Worm (Caenorhabditis elegans) whole organism, L2 larva: Measurements from ENCODE around the gene fbxb-21.

Experiments used
- ama-1 ChIP-seq: fragments of 150-350 bp; optimal IDR thresholded peaks from 2 replicates; lab custom pipeline; 2018; ENCODE audit warnings: inconsistent platforms
- elt-1 ChIP-seq: fragments of 150-350 bp; optimal IDR thresholded peaks from 2 replicates; lab custom pipeline; 2014; ENCODE audit warnings: missing biosample characterization, missing genetic modification characterization
- fos-1 ChIP-seq: fragments of 150-350 bp; optimal IDR thresholded peaks from 2 replicates; lab custom pipeline; 2014; ENCODE audit warnings: missing biosample characterization, missing genetic modification characterization
- lin-13 ChIP-seq: fragments of 150-350 bp; optimal IDR thresholded peaks from 2 replicates; lab custom pipeline; 2014; ENCODE audit warnings: missing biosample characterization, missing genetic modification reagents, missing genetic modification characterization
- mdl-1 ChIP-seq, 2 experiments: fragments of 150-350 bp in 1 of 2; sonication (generic microtip) in 1 of 2; optimal IDR thresholded peaks; 2 replicates each; lab custom pipeline; 2017; ENCODE audit warnings: missing biosample characterization in 2 of 2, missing genetic modification characterization in 2 of 2
- unc-39 ChIP-seq: fragments of 150-350 bp; optimal IDR thresholded peaks from 2 replicates; lab custom pipeline; 2014; ENCODE audit warnings: missing biosample characterization, missing genetic modification characterization
- ztf-11 ChIP-seq: sonication (generic microtip); optimal IDR thresholded peaks from 2 replicates; lab custom pipeline; 2017; ENCODE audit warnings: missing biosample characterization, missing genetic modification characterization

DNA sequence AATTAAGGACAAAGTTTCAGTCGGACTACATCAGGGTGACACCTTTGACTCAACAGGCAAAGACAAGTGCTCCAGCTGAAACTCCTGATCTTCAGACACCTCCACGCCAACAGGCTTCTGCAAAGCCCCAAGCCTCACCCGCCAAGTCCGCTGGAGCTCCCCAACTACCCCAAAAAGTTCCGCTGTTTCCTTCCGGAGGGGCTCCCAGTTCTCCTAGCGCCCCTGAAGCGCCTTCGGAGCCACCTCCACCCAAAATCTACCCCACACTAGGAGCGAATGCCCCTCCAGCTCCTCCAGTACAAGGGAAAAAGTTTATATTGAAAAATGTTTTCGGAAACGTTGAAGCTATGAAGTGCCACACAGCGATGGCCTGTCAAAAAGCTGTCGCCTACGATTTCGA, 45.6 kb downstream of the fbxb-21 start:
- TF ChIP-seq ztf-11 (tag; lab: Kevin White, UChicago) (no peak), mdl-1 (tag; optimal IDR thresholded peaks at IDR 0.05; lab: Kevin White, UChicago) (no peak), ama-1 (lab: Kevin White, UChicago) (no peak), lin-13 (GFP tag; lab: Kevin White, UChicago) (no peak), fos-1 (tag; lab: Kevin White, UChicago) (no peak), unc-39 (no peak), elt-1 (tag; lab: Kevin White, UChicago) (no peak)
